Fruit fly (Drosophila melanogaster) whole organism, prepupa: ENCODE measurements around the gene FucT6.
A peak's percentile ranks its signal among the peaks of the same experiment; 100 is the strongest.

Source experiments
- CG10669 ChIP-seq: fragments of 200-800 bp; sonication (Bioruptor generic); optimal IDR thresholded peaks from 3 replicates; lab custom pipeline; 2018; ENCODE audit warnings: missing biosample characterization, mild to moderate bottlenecking, missing genetic modification characterization, moderate library complexity
- CG3032 ChIP-seq: fragments of 200-800 bp; optimal IDR thresholded peaks from 2 replicates; lab custom pipeline; 2019; ENCODE audit warnings: missing biosample characterization, mild to moderate bottlenecking, missing genetic modification characterization, moderate library complexity
- CG8119 ChIP-seq: fragments of 200-800 bp; sonication (Bioruptor generic); IDR thresholded peaks from 3 replicates; pipeline ENCODE4 v1.3.6; 2022; ENCODE audit warnings: missing biosample characterization, missing genetic modification characterization
- CG8319 ChIP-seq: fragments of 200-800 bp; sonication (Bioruptor generic); optimal IDR thresholded peaks from 3 replicates; lab custom pipeline; 2016; ENCODE audit warnings: missing biosample characterization, missing genetic modification characterization
- Eip78C ChIP-seq: fragments of 200-800 bp; sonication (Bioruptor generic); peaks from one replicate; lab custom pipeline; 2016; ENCODE audit warnings: missing biosample characterization, missing genetic modification characterization
- Ets21C ChIP-seq: fragments of 200-800 bp; sonication (Bioruptor generic); optimal IDR thresholded peaks from 3 replicates; lab custom pipeline; 2016; ENCODE audit warnings: missing biosample characterization, missing genetic modification characterization
- Hr4 ChIP-seq: fragments of 200-800 bp; sonication (Bioruptor generic); optimal IDR thresholded peaks from 3 replicates; lab custom pipeline; 2016; ENCODE audit warnings: missing biosample characterization, missing genetic modification characterization
- Smox ChIP-seq: fragments of 200-800 bp; sonication (Bioruptor generic); optimal IDR thresholded peaks from 3 replicates; lab custom pipeline; 2016; ENCODE audit warnings: missing biosample characterization, missing genetic modification characterization
- Sox14 ChIP-seq: fragments of 200-800 bp; sonication (Bioruptor generic); optimal IDR thresholded peaks from 3 replicates; lab custom pipeline; 2016; ENCODE audit warnings: missing biosample characterization, missing genetic modification characterization
- pdm3 ChIP-seq: fragments of 200-800 bp; sonication (Bioruptor generic); optimal IDR thresholded peaks from 3 replicates; lab custom pipeline; 2016; ENCODE audit warnings: missing biosample characterization, missing genetic modification characterization
- spab ChIP-seq: fragments of 200-800 bp; sonication (Bioruptor generic); optimal IDR thresholded peaks from 2 replicates; lab custom pipeline; 2017; ENCODE audit warnings: missing biosample characterization, mild to moderate bottlenecking, missing genetic modification characterization, missing genetic modification reagents
- svp ChIP-seq: fragments of 200-800 bp; sonication (Bioruptor generic); peaks from one replicate; lab custom pipeline; 2016; ENCODE audit warnings: missing biosample characterization, missing genetic modification characterization

dm6 chrX:11689669-11690068, 20.1 kb downstream of the FucT6 start:
- TF ChIP-seq svp (no peak), spab (no peak), Ets21C (GFP tag; lab: Kevin White, UChicago) (no peak), Sox14 (GFP tag; lab: Kevin White, UChicago) (no peak), pdm3 (no peak), Eip78C (GFP tag; lab: Kevin White, UChicago) (peak; percentile 64), CG3032 (no peak), Smox (GFP tag; lab: Kevin White, UChicago) (no peak), CG10669 (GFP tag; lab: Kevin White, UChicago) (no peak), Hr4 (GFP tag; lab: Kevin White, UChicago) (no peak), CG8119 (GFP tag; lab: Robert Waterston, UW) (no peak), CG8319 (no peak)
